Fruit fly (Drosophila melanogaster): ENCODE results near the gene CG12236.
A peak's percentile ranks its signal among the peaks of the same experiment; 100 is the strongest.

The CG12236 gene

dm6 chrX:5924378-5924777 lies 16.4 kb downstream of the CG12236 start (continued):
- TF ChIP-seq D (optimal IDR thresholded peaks at IDR 0.05): no peak
- peak; percentile 17 for TF ChIP-seq D (GFP tag; optimal IDR thresholded peaks at IDR 0.05)
- no peak for TF ChIP-seq CG13287 (GFP tag; IDR thresholded peaks at IDR 0.05; ENCODE audit: partially characterized antibody)
- TF ChIP-seq MBD-R2 (GFP tag; IDR thresholded peaks at IDR 0.05): no peak
- no peak for TF ChIP-seq Dref (GFP tag; IDR thresholded peaks at IDR 0.05)
- no peak for TF ChIP-seq CG31388 (GFP tag; optimal IDR thresholded peaks at IDR 0.05)
- TF ChIP-seq mam (GFP tag; optimal IDR thresholded peaks at IDR 0.05): no peak
- no peak for TF ChIP-seq hkb (optimal IDR thresholded peaks at IDR 0.05)
- 0 out of 2 replicates have a peak, but pooled peaks have one; percentile 27 for TF ChIP-seq hkb (GFP tag; IDR thresholded peaks at IDR 0.05)
- 0 out of 2 replicates have a peak, but pooled peaks have one; percentile 13 for TF ChIP-seq onecut (GFP tag; IDR thresholded peaks at IDR 0.05)
- TF ChIP-seq Chrac-16 (GFP tag; optimal IDR thresholded peaks at IDR 0.05): peak; percentile 5
- peak; percentile 17 for TF ChIP-seq dmrt11E (tag; optimal IDR thresholded peaks at IDR 0.05)
- no peak for TF ChIP-seq cato (GFP tag; optimal IDR thresholded peaks at IDR 0.05; ENCODE audit: borderline replicate concordance)
- TF ChIP-seq ssp (GFP tag; IDR thresholded peaks at IDR 0.05): no peak
- no peak for TF ChIP-seq CG18011 (GFP tag; optimal IDR thresholded peaks at IDR 0.05)
- TF ChIP-seq BtbVII (GFP tag; optimal IDR thresholded peaks at IDR 0.05): no peak
- no peak for TF ChIP-seq Myb (GFP tag; optimal IDR thresholded peaks at IDR 0.05)
- no peak for TF ChIP-seq CG12299 (tag; optimal IDR thresholded peaks at IDR 0.05)
- no peak for TF ChIP-seq CG4617 (GFP tag; optimal IDR thresholded peaks at IDR 0.05; ENCODE audit: borderline replicate concordance)
- no peak for TF ChIP-seq Ravus (GFP tag; IDR thresholded peaks at IDR 0.05)
- no peak for TF ChIP-seq CG13424 (tag; optimal IDR thresholded peaks at IDR 0.05)
- peak; percentile 45 for TF ChIP-seq unpg (GFP tag; optimal IDR thresholded peaks at IDR 0.05)
- TF ChIP-seq gcm (GFP tag; optimal IDR thresholded peaks at IDR 0.05): no peak
- TF ChIP-seq CG15601 (tag; optimal IDR thresholded peaks at IDR 0.05): no peak
- no peak for TF ChIP-seq Lim3 (GFP tag; IDR thresholded peaks at IDR 0.05)
- TF ChIP-seq gcm2 (GFP tag; optimal IDR thresholded peaks at IDR 0.05): no peak
- no peak for TF ChIP-seq pho (GFP tag; optimal IDR thresholded peaks at IDR 0.05)
- TF ChIP-seq kay (GFP tag; optimal IDR thresholded peaks at IDR 0.05): no peak
- no peak for TF ChIP-seq nau (GFP tag; optimal IDR thresholded peaks at IDR 0.05)
- TF ChIP-seq CG17802 (tag; optimal IDR thresholded peaks at IDR 0.05): no peak
- 0 out of 2 replicates have a peak, but pooled peaks have one; percentile 14 for TF ChIP-seq CG6689 (GFP tag; IDR thresholded peaks at IDR 0.05)
- no peak for TF ChIP-seq org-1 (GFP tag; optimal IDR thresholded peaks at IDR 0.05)
- no peak for TF ChIP-seq stc (GFP tag; IDR thresholded peaks at IDR 0.05)
- no peak for TF ChIP-seq tll (GFP tag; optimal IDR thresholded peaks at IDR 0.05)
- no peak for TF ChIP-seq seq (GFP tag; IDR thresholded peaks at IDR 0.05)
- TF ChIP-seq otp (GFP tag; IDR thresholded peaks at IDR 0.05): no peak
- TF ChIP-seq esg (GFP tag; conservative IDR thresholded peaks at IDR 0.05): no peak
- peak; percentile 23 for TF ChIP-seq fd96Cb (tag; optimal IDR thresholded peaks at IDR 0.05)
- TF ChIP-seq CG7745 (tag; optimal IDR thresholded peaks at IDR 0.05): no peak
- TF ChIP-seq slbo (GFP tag; IDR thresholded peaks at IDR 0.05): peak; percentile 33; the same call in 1 of the 2 replicates
- peak; percentile 53 for TF ChIP-seq CG18599 (GFP tag; optimal IDR thresholded peaks at IDR 0.05)
- TF ChIP-seq CG34422 (GFP tag; IDR thresholded peaks at IDR 0.05): no peak
- TF ChIP-seq tgo (GFP tag; IDR thresholded peaks at IDR 0.05): peak; percentile 15; the same call in 1 of the 3 replicates
- peak; percentile 9 for TF ChIP-seq CG2875 (GFP tag; optimal IDR thresholded peaks at IDR 0.05)
- TF ChIP-seq Meics (GFP tag; optimal IDR thresholded peaks at IDR 0.05): peak; percentile 28
- TF ChIP-seq cad (GFP tag; optimal IDR thresholded peaks at IDR 0.05): no peak
- peak; percentile 8 for TF ChIP-seq Fer1 (GFP tag; optimal IDR thresholded peaks at IDR 0.05)
- no peak for TF ChIP-seq HmgD (GFP tag; optimal IDR thresholded peaks at IDR 0.05)
- TF ChIP-seq Hmx (GFP tag; optimal IDR thresholded peaks at IDR 0.05): no peak
- no peak for TF ChIP-seq CG32767 (GFP tag; IDR thresholded peaks at IDR 0.05)
- no peak for TF ChIP-seq CG6813 (GFP tag; optimal IDR thresholded peaks at IDR 0.05)
- no peak for TF ChIP-seq CG16779 (GFP tag; IDR thresholded peaks at IDR 0.05)

Measured in whole organism, embryonic.